Fruit fly (Drosophila melanogaster): ENCODE results near the gene MTPAP.

- peak; percentile 22 to 26 for TF ChIP-seq CTCF (optimal IDR thresholded peaks at IDR 0.05)
- TF ChIP-seq CG8478 (optimal IDR thresholded peaks at IDR 0.05), result no peak
Measured at dm6 chrX:1392875-1393274, 43.7 kb upstream of the MTPAP start, which contains the start of gene Rilpl.
